Worm (Caenorhabditis elegans) whole organism, late embryonic: ENCODE data around the gene R02F11.11.

ENCODE experiments used
- C38D4.7 ChIP-seq: fragments of 200-800 bp; sonication (Bioruptor generic); optimal IDR thresholded peaks from 2 replicates; lab custom pipeline; 2018; ENCODE audit warnings: mild to moderate bottlenecking, missing genetic modification characterization, moderate library complexity, missing compliant biosample characterization
- F13H6.1 ChIP-seq: sonication (generic microtip); optimal IDR thresholded peaks from 2 replicates; lab custom pipeline; 2016; ENCODE audit warnings: missing genetic modification characterization, missing compliant biosample characterization
- K02D7.2 ChIP-seq: sonication (generic microtip); optimal IDR thresholded peaks from 2 replicates; lab custom pipeline; 2017; ENCODE audit warnings: mild to moderate bottlenecking, missing genetic modification characterization, missing compliant biosample characterization
- ahr-1 ChIP-seq: sonication (generic microtip); optimal IDR thresholded peaks from 2 replicates; lab custom pipeline; 2016; ENCODE audit warnings: missing genetic modification characterization, missing compliant biosample characterization
- ama-1 ChIP-seq: fragments of 150-350 bp; optimal IDR thresholded peaks from 2 replicates; lab custom pipeline; 2014
- ceh-45 ChIP-seq: fragments of 200-800 bp; sonication (Bioruptor generic); IDR thresholded peaks from 2 replicates; pipeline ENCODE4 v1.3.6; 2022; ENCODE audit warnings: missing genetic modification reagents, missing genetic modification characterization, missing compliant biosample characterization
- ceh-6 ChIP-seq: fragments of 200-800 bp; sonication (Bioruptor generic); optimal IDR thresholded peaks from 2 replicates; lab custom pipeline; 2018; ENCODE audit warnings: mild to moderate bottlenecking, missing genetic modification characterization, missing compliant biosample characterization
- ceh-9 ChIP-seq: sonication (generic microtip); optimal IDR thresholded peaks from 2 replicates; lab custom pipeline; 2016; ENCODE audit warnings: mild to moderate bottlenecking, missing genetic modification characterization, inconsistent platforms, missing compliant biosample characterization
- che-1 ChIP-seq: sonication (generic microtip); optimal IDR thresholded peaks from 2 replicates; lab custom pipeline; 2016; ENCODE audit warnings: mild to moderate bottlenecking, missing genetic modification characterization, missing compliant biosample characterization
- dmd-4 ChIP-seq: sonication (generic microtip); optimal IDR thresholded peaks from 2 replicates; lab custom pipeline; 2016; ENCODE audit warnings: borderline replicate concordance, missing genetic modification characterization, missing compliant biosample characterization
- elt-2 ChIP-seq: sonication (generic microtip); optimal IDR thresholded peaks from 2 replicates; lab custom pipeline; 2016; ENCODE audit warnings: missing genetic modification reagents, missing genetic modification characterization, missing compliant biosample characterization
- elt-4 ChIP-seq: sonication (generic microtip); optimal IDR thresholded peaks from 2 replicates; lab custom pipeline; 2016; ENCODE audit warnings: missing genetic modification characterization, missing compliant biosample characterization
- ets-4 ChIP-seq: sonication (generic microtip); optimal IDR thresholded peaks from 2 replicates; lab custom pipeline; 2016; ENCODE audit warnings: missing genetic modification characterization, missing compliant biosample characterization
- fax-1 ChIP-seq: sonication (generic microtip); optimal IDR thresholded peaks from 2 replicates; lab custom pipeline; 2016; ENCODE audit warnings: missing genotype, missing genetic modification characterization, missing compliant biosample characterization
- fkh-10 ChIP-seq: fragments of 150-350 bp; optimal IDR thresholded peaks from 2 replicates; lab custom pipeline; 2014; ENCODE audit warnings: missing biosample characterization, missing genetic modification reagents, missing genetic modification characterization
- fkh-6 ChIP-seq: sonication (generic microtip); optimal IDR thresholded peaks from 2 replicates; lab custom pipeline; 2016; ENCODE audit warnings: missing genetic modification characterization, missing compliant biosample characterization
- gmeb-2 ChIP-seq: sonication (generic microtip); optimal IDR thresholded peaks from 2 replicates; lab custom pipeline; 2016; ENCODE audit warnings: missing genetic modification characterization, inconsistent platforms, missing compliant biosample characterization
- hlh-30 ChIP-seq: sonication (generic microtip); optimal IDR thresholded peaks from 2 replicates; lab custom pipeline; 2017; ENCODE audit warnings: antibody characterized with exemption, missing genetic modification characterization, missing compliant biosample characterization; ENCODE audit not compliant: insufficient read depth
- hlh-6 ChIP-seq: sonication (generic microtip); optimal IDR thresholded peaks from 2 replicates; lab custom pipeline; 2016; ENCODE audit warnings: missing genotype, missing genetic modification characterization, missing compliant biosample characterization
- hlh-8 ChIP-seq: sonication (generic microtip); optimal IDR thresholded peaks from 2 replicates; lab custom pipeline; 2016; ENCODE audit warnings: missing genotype, missing genetic modification characterization, missing compliant biosample characterization
- mec-3 ChIP-seq: sonication (generic microtip); optimal IDR thresholded peaks from 2 replicates; lab custom pipeline; 2016; ENCODE audit warnings: borderline replicate concordance, missing genetic modification characterization, missing compliant biosample characterization
- nfya-1 ChIP-seq: sonication (generic microtip); optimal IDR thresholded peaks from 2 replicates; lab custom pipeline; 2017; ENCODE audit warnings: missing genetic modification characterization, mild to moderate bottlenecking, missing compliant biosample characterization, antibody characterized with exemption, moderate library complexity
- nhr-232 ChIP-seq: sonication (generic microtip); optimal IDR thresholded peaks from 2 replicates; lab custom pipeline; 2016; ENCODE audit warnings: missing genetic modification characterization, missing compliant biosample characterization
- npax-4 ChIP-seq: sonication (generic microtip); optimal IDR thresholded peaks from 2 replicates; lab custom pipeline; 2016; ENCODE audit warnings: missing genetic modification characterization, missing compliant biosample characterization
- pag-3 ChIP-seq: sonication (generic microtip); optimal IDR thresholded peaks from 2 replicates; lab custom pipeline; 2016; ENCODE audit warnings: missing compliant biosample characterization, missing genetic modification characterization, borderline replicate concordance
- pat-9 ChIP-seq: fragments of 200-800 bp; sonication (Bioruptor generic); optimal IDR thresholded peaks from 2 replicates; lab custom pipeline; 2018; ENCODE audit warnings: mild to moderate bottlenecking, missing genetic modification characterization, moderate library complexity, missing compliant biosample characterization
- pax-1 ChIP-seq: fragments of 150-350 bp; optimal IDR thresholded peaks from 2 replicates; lab custom pipeline; 2014; ENCODE audit warnings: missing biosample characterization, missing genetic modification characterization
- pha-2 ChIP-seq: sonication (generic microtip); optimal IDR thresholded peaks from 2 replicates; lab custom pipeline; 2017; ENCODE audit warnings: mild to moderate bottlenecking, missing genetic modification characterization, missing compliant biosample characterization
- pha-4 ChIP-seq: fragments of 150-350 bp; optimal IDR thresholded peaks from 2 replicates; lab custom pipeline; 2018; ENCODE audit warnings: missing biosample characterization, missing genetic modification reagents, missing genetic modification characterization
- rnt-1 ChIP-seq: sonication (generic microtip); optimal IDR thresholded peaks from 2 replicates; lab custom pipeline; 2016; ENCODE audit warnings: missing genetic modification characterization, missing compliant biosample characterization
- sdc-2 ChIP-seq: sonication (generic microtip); optimal IDR thresholded peaks from 2 replicates; lab custom pipeline; 2016; ENCODE audit warnings: missing genotype, missing genetic modification characterization, missing compliant biosample characterization
- sox-2 ChIP-seq: fragments of 200-800 bp; sonication (Bioruptor generic); IDR thresholded peaks from 2 replicates; pipeline ENCODE4 v1.3.6; 2022; ENCODE audit warnings: missing genetic modification reagents, missing genetic modification characterization, missing compliant biosample characterization
- sox-4 ChIP-seq: sonication (generic microtip); optimal IDR thresholded peaks from 2 replicates; lab custom pipeline; 2017; ENCODE audit warnings: mild to moderate bottlenecking, missing genetic modification characterization, inconsistent platforms, missing compliant biosample characterization
- syd-9 ChIP-seq: sonication (generic microtip); optimal IDR thresholded peaks from 2 replicates; lab custom pipeline; 2016; ENCODE audit warnings: mild to moderate bottlenecking, missing genetic modification characterization, moderate library complexity, missing compliant biosample characterization
- tbx-7 ChIP-seq: sonication (generic microtip); optimal IDR thresholded peaks from 2 replicates; lab custom pipeline; 2016; ENCODE audit warnings: missing genotype, missing genetic modification characterization, missing compliant biosample characterization
- unc-3 ChIP-seq, 2 experiments: fragments of 200-800 bp in 1 of 2; sonication (Bioruptor generic) in 1 of 2; sonication (generic microtip) in 1 of 2; conservative IDR thresholded peaks in 1 of 2; optimal IDR thresholded peaks in 1 of 2; 2 replicates each; pipeline versions ENCODE4 v1.3.6 to Lab custom; 2016 to 2022; ENCODE audit warnings: missing compliant biosample characterization in 2 of 2, missing genetic modification characterization in 2 of 2, missing genetic modification reagents in 1 of 2
- unc-42 ChIP-seq: sonication (generic microtip); optimal IDR thresholded peaks from 2 replicates; lab custom pipeline; 2016; ENCODE audit warnings: missing genotype, missing genetic modification characterization, missing compliant biosample characterization
- unc-55 ChIP-seq: sonication (generic microtip); optimal IDR thresholded peaks from 2 replicates; lab custom pipeline; 2017; ENCODE audit warnings: missing biosample characterization, missing genetic modification reagents, missing genetic modification characterization
- unc-86 ChIP-seq: sonication (generic microtip); optimal IDR thresholded peaks from 2 replicates; lab custom pipeline; 2016; ENCODE audit warnings: missing genetic modification characterization, missing compliant biosample characterization
- ztf-16 ChIP-seq: sonication (generic microtip); optimal IDR thresholded peaks from 2 replicates; lab custom pipeline; 2017; ENCODE audit warnings: missing genetic modification characterization, missing compliant biosample characterization

The R02F11.11 gene

DNA sequence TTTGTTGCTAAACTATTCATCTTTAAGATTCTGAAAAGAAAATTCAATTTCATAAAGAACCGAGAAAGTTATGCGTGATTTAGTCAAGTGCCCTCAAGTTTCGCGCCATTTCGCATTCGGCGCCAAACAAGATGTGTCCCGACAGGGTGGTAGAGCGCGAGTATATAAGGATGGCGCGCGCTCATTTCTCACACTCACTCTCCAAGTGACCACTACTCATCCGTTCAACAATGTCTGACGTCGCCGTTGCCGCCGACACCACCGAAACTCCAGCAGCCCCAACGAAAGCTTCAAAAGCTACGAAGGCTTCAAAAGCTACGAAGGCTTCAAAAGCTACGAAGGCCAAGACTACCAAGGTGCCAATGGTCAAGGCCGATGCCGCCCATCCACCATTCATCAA is 37.5 kb upstream of the R02F11.11 start, which contains the start of gene hil-4:
hil-4 (plus strand) TSS at position 191 of the 400 bp plus-strand sequence.
- TF ChIP-seq unc-42 (tag; lab: Kevin White, UChicago) (no peak), C38D4.7 (GFP tag; lab: Kevin White, UChicago) (no peak), pag-3 (no peak), ceh-45 (GFP tag; lab: Robert Waterston, UW) (no peak), hlh-8 (tag; lab: Kevin White, UChicago) (no peak), che-1 (tag; lab: Kevin White, UChicago) (no peak), pha-2 (tag; lab: Kevin White, UChicago) (no peak), fkh-6 (tag; lab: Kevin White, UChicago) (no peak), nfya-1 (tag; lab: Kevin White, UChicago) (no peak)

DNA sequence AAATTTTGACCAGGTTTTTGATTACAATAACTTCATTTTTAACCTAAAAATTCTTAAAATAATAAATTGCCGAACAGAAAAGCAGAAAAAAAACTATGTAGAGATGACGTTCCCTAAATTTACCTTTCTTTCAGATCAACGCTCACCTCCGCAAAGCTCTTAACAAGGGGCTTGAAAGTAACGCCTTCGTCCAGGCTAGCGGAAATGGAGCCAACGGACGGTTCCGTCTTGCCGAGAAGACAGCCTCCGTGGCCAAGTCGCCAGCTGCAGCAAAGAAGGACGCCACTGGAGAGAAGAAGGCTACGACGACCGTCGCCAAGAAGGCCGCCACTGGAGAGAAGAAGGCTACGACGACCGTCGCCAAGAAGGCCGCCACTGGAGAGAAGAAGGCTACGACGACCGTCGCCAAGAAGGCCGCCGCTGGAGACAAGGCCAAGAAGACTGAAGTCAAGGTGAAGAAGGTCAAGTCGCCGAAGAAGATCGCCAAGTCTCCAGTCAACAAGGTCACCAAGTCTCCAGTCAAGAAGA is 36.9 kb upstream of the R02F11.11 start:
- TF ChIP-seq K02D7.2 (tag; lab: Kevin White, UChicago) (no peak), unc-3 (GFP tag; conservative IDR thresholded peaks at IDR 0.05; lab: Robert Waterston, UW) (no peak), unc-3 (tag; optimal IDR thresholded peaks at IDR 0.05; lab: Kevin White, UChicago) (no peak), ama-1 (lab: Kevin White, UChicago) (no peak), hlh-30 (tag; lab: Kevin White, UChicago) (no peak), unc-86 (tag; lab: Kevin White, UChicago) (no peak), tbx-7 (tag; lab: Kevin White, UChicago) (no peak), npax-4 (tag; lab: Kevin White, UChicago) (no peak), nhr-232 (no peak), ceh-45 (GFP tag; lab: Robert Waterston, UW) (no peak), ets-4 (tag; lab: Kevin White, UChicago) (no peak)

DNA sequence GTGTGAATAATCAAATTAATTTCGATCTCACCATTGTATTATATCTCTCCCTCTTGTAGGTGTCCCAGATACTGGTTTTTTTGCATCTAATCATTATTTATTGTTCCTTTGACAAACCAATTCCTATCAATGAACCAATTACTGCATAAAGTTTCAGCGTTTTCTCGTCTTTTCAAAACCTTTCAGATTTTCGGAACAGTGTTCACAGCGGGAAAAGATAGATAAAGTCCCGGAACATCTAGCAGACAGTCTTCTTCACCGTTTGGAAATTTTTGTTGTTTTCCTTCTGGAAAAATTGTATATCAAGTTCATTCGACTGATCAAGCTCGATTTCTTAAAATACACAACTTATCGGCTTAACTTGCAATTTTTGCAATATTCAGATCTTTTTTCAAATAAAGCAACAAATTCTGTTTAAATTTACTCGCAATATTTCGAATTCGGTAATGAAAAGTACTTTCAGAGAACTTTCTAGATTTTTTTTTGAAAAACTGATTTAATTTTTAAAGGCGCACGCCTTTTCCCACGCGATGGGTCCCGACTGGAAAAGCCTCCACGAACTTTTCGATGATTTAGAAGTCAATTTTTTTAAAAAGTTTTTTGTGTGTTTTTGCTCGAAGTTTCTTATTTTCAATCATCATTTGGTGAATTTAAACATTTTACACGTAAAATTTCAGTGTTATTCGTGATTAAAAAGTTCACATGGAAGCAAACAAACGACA is 36.2 kb upstream of the R02F11.11 start, which contains the start of gene pgl-3:
pgl-3 (plus strand) TSS at position 672 of the 722 bp plus-strand sequence.
- TF ChIP-seq pha-2 (tag; lab: Kevin White, UChicago), result no peak
- no peak for TF ChIP-seq pat-9
- TF ChIP-seq ahr-1 (tag; lab: Kevin White, UChicago), result no peak
- no peak for TF ChIP-seq fax-1 (tag; lab: Kevin White, UChicago)
- TF ChIP-seq sox-4, result no peak
- no peak for TF ChIP-seq K02D7.2 (tag; lab: Kevin White, UChicago)
- no peak for TF ChIP-seq mec-3 (tag; lab: Kevin White, UChicago)
- no peak for TF ChIP-seq hlh-8 (tag; lab: Kevin White, UChicago)
- no peak for TF ChIP-seq hlh-6 (tag; lab: Kevin White, UChicago)
- TF ChIP-seq unc-42 (tag; lab: Kevin White, UChicago), result no peak
- TF ChIP-seq F13H6.1 (tag; lab: Kevin White, UChicago), result no peak
- no peak for TF ChIP-seq unc-55 (GFP tag; lab: Kevin White, UChicago)
- no peak for TF ChIP-seq sox-2
- TF ChIP-seq fkh-6 (tag; lab: Kevin White, UChicago), result no peak
- TF ChIP-seq rnt-1 (tag; lab: Kevin White, UChicago), result no peak
- no peak for TF ChIP-seq hlh-30 (tag; lab: Kevin White, UChicago)
- no peak for TF ChIP-seq syd-9 (tag; lab: Kevin White, UChicago)
- TF ChIP-seq elt-4 (tag; lab: Kevin White, UChicago), result no peak

DNA sequence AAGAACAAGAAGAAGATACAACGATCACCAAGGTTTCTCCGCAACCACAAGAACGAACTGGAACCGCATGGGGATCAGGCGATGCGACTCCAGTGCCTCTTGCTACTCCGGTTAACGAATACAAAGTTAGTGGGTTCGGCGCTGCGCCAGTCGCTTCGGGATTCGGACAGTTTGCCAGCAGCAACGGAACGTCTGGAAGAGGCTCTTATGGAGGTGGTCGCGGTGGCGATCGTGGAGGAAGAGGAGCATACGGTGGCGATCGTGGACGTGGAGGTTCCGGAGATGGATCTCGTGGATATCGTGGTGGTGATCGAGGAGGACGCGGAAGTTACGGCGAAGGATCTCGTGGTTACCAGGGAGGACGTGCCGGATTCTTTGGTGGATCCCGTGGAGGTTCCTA is 33.6 kb upstream of the R02F11.11 start:
- TF ChIP-seq pag-3, result no peak

DNA sequence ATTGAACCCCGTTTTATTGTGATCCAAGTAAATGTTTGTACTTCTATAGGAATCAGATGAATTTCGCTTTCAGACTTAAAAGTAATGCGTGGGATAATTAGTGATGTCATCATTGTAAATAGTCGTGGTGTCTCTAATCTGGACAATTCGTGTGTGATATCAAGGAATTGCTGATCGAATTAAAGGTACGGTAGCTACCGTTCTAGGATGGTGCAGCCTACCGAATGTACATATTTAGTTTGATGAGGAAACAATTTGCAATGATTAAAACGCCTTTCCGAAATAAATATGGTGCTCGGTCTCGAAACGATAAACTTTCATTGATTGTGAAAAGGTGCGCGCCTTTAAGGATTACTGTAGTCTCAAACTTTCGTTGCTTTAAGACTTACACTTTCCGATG is 33.1 kb upstream of the R02F11.11 start:
- TF ChIP-seq mec-3 (tag; lab: Kevin White, UChicago) (no peak), sox-4 (no peak), ets-4 (tag; lab: Kevin White, UChicago) (no peak), sox-2 (no peak), pax-1 (tag; lab: Kevin White, UChicago) (no peak), rnt-1 (tag; lab: Kevin White, UChicago) (no peak), sdc-2 (tag; lab: Kevin White, UChicago) (no peak), gmeb-2 (tag; lab: Kevin White, UChicago) (no peak), ceh-6 (GFP tag; lab: Kevin White, UChicago) (no peak), fkh-10 (GFP tag; lab: Kevin White, UChicago) (no peak), ceh-9 (no peak), dmd-4 (tag; lab: Kevin White, UChicago) (no peak), pha-4 (tag; lab: Kevin White, UChicago) (no peak), elt-2 (tag; lab: Kevin White, UChicago) (no peak), hlh-8 (tag; lab: Kevin White, UChicago) (no peak), ztf-16 (tag; lab: Kevin White, UChicago) (no peak)
